Fruit fly (Drosophila melanogaster) whole organism, embryonic: ENCODE measurements around the gene CG10970.
A peak's percentile ranks its signal among the peaks of the same experiment; 100 is the strongest.

Experiments used
- Bdp1 ChIP-seq: fragments of 200-800 bp; sonication (Bioruptor generic); optimal IDR thresholded peaks from 3 replicates; lab custom pipeline; 2016; ENCODE audit warnings: missing biosample characterization, missing genetic modification characterization
- CG10209 ChIP-seq: fragments of 200-800 bp; sonication (Bioruptor generic); optimal IDR thresholded peaks from 3 replicates; lab custom pipeline; 2017; ENCODE audit warnings: missing biosample characterization, mild to moderate bottlenecking, missing genetic modification characterization, missing genetic modification reagents
- CG10274 ChIP-seq: fragments of 200-800 bp; sonication (Bioruptor generic); optimal IDR thresholded peaks from 3 replicates; lab custom pipeline; 2017; ENCODE audit warnings: missing biosample characterization, mild to moderate bottlenecking, missing genetic modification characterization
- CG11247 ChIP-seq: fragments of 200-800 bp; sonication (Bioruptor generic); IDR thresholded peaks from 2 replicates; pipeline ENCODE4 v1.3.6; 2022; ENCODE audit warnings: missing biosample characterization, missing genetic modification characterization
- CG15696 ChIP-seq: fragments of 200-800 bp; sonication (Bioruptor generic); optimal IDR thresholded peaks from 2 replicates; lab custom pipeline; 2019; ENCODE audit warnings: missing biosample characterization, mild to moderate bottlenecking, missing genetic modification characterization, moderate library complexity
- CG16779 ChIP-seq: fragments of 200-800 bp; sonication (Bioruptor generic); IDR thresholded peaks from 2 replicates; pipeline ENCODE4 v1.3.6; 2022; ENCODE audit warnings: missing biosample characterization, missing genetic modification characterization
- CG17186 ChIP-seq: fragments of 200-800 bp; sonication (Bioruptor generic); optimal IDR thresholded peaks from 3 replicates; lab custom pipeline; 2017; ENCODE audit warnings: missing biosample characterization, missing genetic modification reagents, missing genetic modification characterization
- CG18764 ChIP-seq: fragments of 200-800 bp; sonication (Bioruptor generic); optimal IDR thresholded peaks from 3 replicates; lab custom pipeline; 2016; ENCODE audit warnings: missing biosample characterization, missing genetic modification characterization
- CG31441 ChIP-seq: fragments of 200-800 bp; sonication (Bioruptor generic); IDR thresholded peaks from 2 replicates; pipeline ENCODE4 v1.3.6; 2022; ENCODE audit warnings: missing biosample characterization, missing genetic modification characterization
- CG4424 ChIP-seq: fragments of 200-800 bp; sonication (Bioruptor generic); optimal IDR thresholded peaks from 3 replicates; lab custom pipeline; 2016; ENCODE audit warnings: missing biosample characterization, missing genetic modification characterization
- CG5245 ChIP-seq: fragments of 200-800 bp; sonication (Bioruptor generic); optimal IDR thresholded peaks from 3 replicates; lab custom pipeline; 2016; ENCODE audit warnings: missing biosample characterization, missing genetic modification characterization
- CG6791 ChIP-seq: fragments of 200-800 bp; sonication (Bioruptor generic); IDR thresholded peaks from 3 replicates; pipeline ENCODE4 v1.3.6; 2022; ENCODE audit warnings: missing biosample characterization, missing genetic modification characterization; ENCODE audit not compliant: partially characterized antibody
- CG7556 ChIP-seq: fragments of 200-800 bp; sonication (Bioruptor generic); optimal IDR thresholded peaks from 2 replicates; lab custom pipeline; 2017; ENCODE audit warnings: missing biosample characterization, mild to moderate bottlenecking, missing genetic modification characterization
- CG7963 ChIP-seq: fragments of 200-800 bp; sonication (Bioruptor generic); IDR thresholded peaks from 3 replicates; pipeline ENCODE4 v1.3.6; 2022; ENCODE audit warnings: missing biosample characterization, missing genetic modification characterization; ENCODE audit not compliant: partially characterized antibody
- CG8089 ChIP-seq: fragments of 200-800 bp; sonication (Bioruptor generic); optimal IDR thresholded peaks from 3 replicates; lab custom pipeline; 2016; ENCODE audit warnings: missing biosample characterization, missing genetic modification characterization
- CG9797 ChIP-seq: fragments of 200-800 bp; sonication (Bioruptor generic); optimal IDR thresholded peaks from 3 replicates; lab custom pipeline; 2018; ENCODE audit warnings: missing biosample characterization, mild to moderate bottlenecking, missing genetic modification characterization
- CTCF ChIP-seq: fragments of 200-800 bp; sonication (Bioruptor generic); optimal IDR thresholded peaks from 2 replicates; lab custom pipeline; 2017; ENCODE audit warnings: missing biosample characterization, mild to moderate bottlenecking, missing genetic modification characterization, moderate library complexity
- CoRest ChIP-seq: fragments of 200-800 bp; sonication (Bioruptor generic); optimal IDR thresholded peaks from 3 replicates; lab custom pipeline; 2018; ENCODE audit warnings: missing biosample characterization, mild to moderate bottlenecking, missing genetic modification characterization, moderate library complexity
- D ChIP-seq, 2 experiments: fragments of 200-800 bp in 1 of 2; fragments of >200 bp in 1 of 2; sonication (Bioruptor generic) in 1 of 2; optimal IDR thresholded peaks; 2 replicates in 1 of 2; 3 replicates in 1 of 2; lab custom pipeline; 2017; ENCODE audit warnings: mild to moderate bottlenecking in 1 of 2, missing biosample characterization in 1 of 2, missing genetic modification characterization in 1 of 2, missing genetic modification reagents in 1 of 2
- Dbx ChIP-seq: fragments of 200-800 bp; sonication (Bioruptor generic); IDR thresholded peaks from 3 replicates; pipeline ENCODE4 v1.3.6; 2022; ENCODE audit warnings: missing biosample characterization, missing genetic modification characterization
- HLH54F ChIP-seq: fragments of 200-800 bp; sonication (Bioruptor generic); optimal IDR thresholded peaks from 3 replicates; lab custom pipeline; 2016; ENCODE audit warnings: missing biosample characterization, missing genetic modification characterization
- Hmx ChIP-seq: fragments of 200-800 bp; sonication (Bioruptor generic); optimal IDR thresholded peaks from 2 replicates; lab custom pipeline; 2016; ENCODE audit warnings: missing biosample characterization, missing genetic modification characterization
- Lim3 ChIP-seq: fragments of 200-800 bp; sonication (Bioruptor generic); IDR thresholded peaks from 2 replicates; pipeline ENCODE4 v1.3.6; 2022; ENCODE audit warnings: missing biosample characterization, missing genetic modification characterization
- Lpt ChIP-seq: fragments of >200 bp; optimal IDR thresholded peaks from 2 replicates; lab custom pipeline; 2018; ENCODE audit warnings: missing biosample characterization, missing genetic modification characterization
- NFAT ChIP-seq: fragments of 200-800 bp; sonication (Bioruptor generic); IDR thresholded peaks from 2 replicates; pipeline ENCODE4 v1.3.6; 2022; ENCODE audit warnings: missing biosample characterization, missing genetic modification characterization
- Optix ChIP-seq: fragments of 200-800 bp; sonication (Bioruptor generic); IDR thresholded peaks from 3 replicates; pipeline ENCODE4 v1.3.6; 2022; ENCODE audit warnings: missing biosample characterization, missing genetic modification characterization
- YL-1 ChIP-seq: fragments of 200-800 bp; sonication (Bioruptor generic); optimal IDR thresholded peaks from 3 replicates; lab custom pipeline; 2017; ENCODE audit warnings: missing biosample characterization, mild to moderate bottlenecking, missing genetic modification characterization
- ab ChIP-seq: fragments of 200-800 bp; sonication (Bioruptor generic); optimal IDR thresholded peaks from 2 replicates; lab custom pipeline; 2016; ENCODE audit warnings: missing biosample characterization, missing genetic modification characterization
- corto ChIP-seq: fragments of 200-800 bp; sonication (Bioruptor generic); optimal IDR thresholded peaks from 2 replicates; lab custom pipeline; 2016; ENCODE audit warnings: missing biosample characterization, mild to moderate bottlenecking, missing genetic modification characterization, moderate library complexity
- cwo ChIP-seq: fragments of 200-800 bp; sonication (Bioruptor generic); optimal IDR thresholded peaks from 3 replicates; lab custom pipeline; 2017; ENCODE audit warnings: missing biosample characterization, missing genetic modification characterization, mild to moderate bottlenecking, moderate library complexity, missing genetic modification reagents
- dysf ChIP-seq: fragments of 200-800 bp; sonication (Bioruptor generic); IDR thresholded peaks from 3 replicates; pipeline ENCODE4 v1.3.6; 2022; ENCODE audit warnings: missing biosample characterization, missing genetic modification characterization
- emc ChIP-seq: fragments of 200-800 bp; sonication (Bioruptor generic); optimal IDR thresholded peaks from 2 replicates; lab custom pipeline; 2016; ENCODE audit warnings: missing biosample characterization, missing genetic modification characterization
- eyg ChIP-seq: fragments of 200-800 bp; sonication (Bioruptor generic); optimal IDR thresholded peaks from 3 replicates; lab custom pipeline; 2016; ENCODE audit warnings: missing biosample characterization, missing genetic modification characterization
- fu2 ChIP-seq: fragments of 200-800 bp; sonication (Bioruptor generic); optimal IDR thresholded peaks from 2 replicates; lab custom pipeline; 2016; ENCODE audit warnings: missing biosample characterization, missing genetic modification characterization
- inv ChIP-seq: fragments of 200-800 bp; sonication (Bioruptor generic); IDR thresholded peaks from 2 replicates; pipeline ENCODE4 v1.3.6; 2022; ENCODE audit warnings: missing biosample characterization, missing genetic modification characterization; ENCODE audit not compliant: partially characterized antibody
- kay ChIP-seq: fragments of 200-800 bp; sonication (Bioruptor generic); optimal IDR thresholded peaks from 2 replicates; lab custom pipeline; 2016; ENCODE audit warnings: missing biosample characterization, missing genetic modification characterization
- org-1 ChIP-seq: fragments of 200-800 bp; sonication (Bioruptor generic); optimal IDR thresholded peaks from 2 replicates; lab custom pipeline; 2017; ENCODE audit warnings: missing biosample characterization, missing genetic modification characterization
- p53 ChIP-seq: fragments of 200-800 bp; sonication (Bioruptor generic); optimal IDR thresholded peaks from 2 replicates; lab custom pipeline; 2016; ENCODE audit warnings: missing biosample characterization, missing genetic modification characterization
- pb ChIP-seq: fragments of 200-800 bp; sonication (Bioruptor generic); optimal IDR thresholded peaks from 3 replicates; lab custom pipeline; 2016; ENCODE audit warnings: missing biosample characterization, missing genetic modification characterization
- pfk ChIP-seq: fragments of 200-800 bp; sonication (Bioruptor generic); optimal IDR thresholded peaks from 2 replicates; lab custom pipeline; 2018; ENCODE audit warnings: missing biosample characterization, mild to moderate bottlenecking, missing genetic modification characterization, moderate library complexity
- pho ChIP-seq: fragments of 200-800 bp; sonication (Bioruptor generic); optimal IDR thresholded peaks from 2 replicates; lab custom pipeline; 2016; ENCODE audit warnings: missing biosample characterization, missing genetic modification characterization
- row ChIP-seq: fragments of 200-800 bp; sonication (Bioruptor generic); IDR thresholded peaks from 3 replicates; pipeline ENCODE4 v1.3.6; 2022; ENCODE audit warnings: missing biosample characterization, missing genetic modification characterization
- schlank ChIP-seq: fragments of 200-800 bp; sonication (Bioruptor generic); optimal IDR thresholded peaks from 2 replicates; lab custom pipeline; 2018; ENCODE audit warnings: missing biosample characterization, mild to moderate bottlenecking, missing genetic modification characterization
- shn ChIP-seq: fragments of 200-800 bp; sonication (Bioruptor generic); optimal IDR thresholded peaks from 3 replicates; lab custom pipeline; 2016; ENCODE audit warnings: missing biosample characterization, missing genetic modification characterization
- slp2 ChIP-seq: fragments of 200-800 bp; sonication (Bioruptor generic); optimal IDR thresholded peaks from 2 replicates; lab custom pipeline; 2016; ENCODE audit warnings: missing biosample characterization, missing genetic modification characterization
- stwl ChIP-seq: fragments of 200-800 bp; sonication (Bioruptor generic); optimal IDR thresholded peaks from 3 replicates; lab custom pipeline; 2018; ENCODE audit warnings: missing biosample characterization, mild to moderate bottlenecking, missing genetic modification characterization, moderate library complexity
- toy ChIP-seq: fragments of 200-800 bp; sonication (Bioruptor generic); IDR thresholded peaks from 2 replicates; pipeline ENCODE4 v1.3.6; 2022; ENCODE audit warnings: missing biosample characterization, missing genetic modification characterization
- tup ChIP-seq: fragments of 200-800 bp; sonication (Bioruptor generic); optimal IDR thresholded peaks from 2 replicates; lab custom pipeline; 2016; ENCODE audit warnings: missing biosample characterization, mild to moderate bottlenecking, missing genetic modification characterization, moderate library complexity
- vfl ChIP-seq: fragments of 200-800 bp; sonication (Bioruptor generic); optimal IDR thresholded peaks from 2 replicates; lab custom pipeline; 2016; ENCODE audit warnings: missing biosample characterization, missing genetic modification characterization
- vnd ChIP-seq: fragments of 200-800 bp; sonication (Bioruptor generic); IDR thresholded peaks from 3 replicates; pipeline ENCODE4 v1.3.6; 2022; ENCODE audit warnings: missing biosample characterization, missing genetic modification characterization; ENCODE audit not compliant: partially characterized antibody

The CG10970 gene

DNA sequence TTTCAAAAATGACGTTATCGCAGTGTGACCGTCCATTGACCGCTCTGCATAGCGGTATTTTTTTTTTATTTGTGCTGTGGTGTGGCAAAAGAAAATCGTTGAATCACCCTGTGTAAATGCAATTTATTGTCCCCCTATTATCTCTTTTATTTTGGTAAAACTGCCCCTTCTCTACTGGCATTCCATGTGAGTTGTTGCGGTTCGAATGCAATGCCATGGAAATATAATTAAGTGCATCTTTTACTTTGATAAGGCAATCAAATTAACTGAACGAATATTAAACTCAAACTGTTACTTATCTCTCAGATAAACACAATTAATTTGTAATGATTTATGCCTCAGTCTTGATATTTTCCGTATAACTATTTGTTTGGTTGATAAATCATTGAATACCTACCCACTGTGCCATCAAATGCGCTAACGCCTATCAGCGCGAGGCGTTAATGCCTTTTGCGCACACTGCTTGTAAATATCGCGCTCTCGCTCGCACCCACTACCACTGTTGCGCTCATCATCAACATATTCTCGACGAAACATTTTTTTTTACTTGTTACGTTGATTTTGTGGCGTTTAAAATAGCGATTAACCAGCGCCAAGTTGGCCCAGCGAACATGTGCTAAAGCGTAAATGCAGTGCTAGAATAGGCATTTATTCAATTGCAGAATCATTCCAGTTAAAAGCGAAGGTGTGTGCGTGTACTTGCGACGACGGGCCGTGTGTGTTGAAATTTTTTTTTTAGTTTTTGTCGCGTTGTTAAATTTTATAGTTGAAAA, 38.0 kb upstream of the CG10970 start (continued):
- TF ChIP-seq CG9797, result peak; percentile 69
- TF ChIP-seq CG5245 (GFP tag; lab: Kevin White, UChicago), result no peak
- TF ChIP-seq fu2 (GFP tag; lab: Kevin White, UChicago), result no peak
- peak; percentile 60; the same call in 2 of the 3 replicates for TF ChIP-seq dysf (GFP tag; lab: Robert Waterston, UW)
- TF ChIP-seq CG11247 (GFP tag; lab: Robert Waterston, UW), result no peak
- no peak for TF ChIP-seq pfk
- peak; percentile 66 for TF ChIP-seq CG4424 (GFP tag; lab: Kevin White, UChicago)
- TF ChIP-seq pb, result peak; percentile 50
- no peak for TF ChIP-seq cwo (GFP tag; lab: Kevin White, UChicago)
- TF ChIP-seq CG10274 (GFP tag; lab: Kevin White, UChicago), result no peak
- no peak for TF ChIP-seq CG18764 (GFP tag; lab: Kevin White, UChicago)
- TF ChIP-seq eyg (GFP tag; lab: Kevin White, UChicago), result peak; percentile 6
- TF ChIP-seq CG31441 (GFP tag; lab: Robert Waterston, UW), result peak; percentile 38; the same call in 1 of the 2 replicates
- peak; percentile 43 for TF ChIP-seq pho
- TF ChIP-seq Optix (GFP tag; lab: Robert Waterston, UW), result peak; percentile 41; the same call in 1 of the 3 replicates
- TF ChIP-seq p53 (GFP tag; lab: Kevin White, UChicago), result peak; percentile 40
- no peak for TF ChIP-seq Lpt (GFP tag; lab: Kevin White, UChicago)
- peak; percentile 72 for TF ChIP-seq CoRest (tag; lab: Kevin White, UChicago)
- no peak for TF ChIP-seq kay (GFP tag; lab: Kevin White, UChicago)
- TF ChIP-seq emc (GFP tag; lab: Kevin White, UChicago), result peak; percentile 4
- TF ChIP-seq vfl, result no peak
- TF ChIP-seq CTCF (GFP tag; lab: Kevin White, UChicago), result no peak
- peak; percentile 58 for TF ChIP-seq CG10209 (GFP tag; lab: Kevin White, UChicago)
- no peak for TF ChIP-seq CG7963
- no peak for TF ChIP-seq toy (GFP tag; lab: Robert Waterston, UW)
- peak; percentile 45 for TF ChIP-seq CG7556
- peak; percentile 17 for TF ChIP-seq org-1 (GFP tag; lab: Kevin White, UChicago)
- TF ChIP-seq HLH54F, result peak; percentile 55
- TF ChIP-seq slp2, result no peak
- no peak for TF ChIP-seq corto (GFP tag; lab: Kevin White, UChicago)
- no peak for TF ChIP-seq D (optimal IDR thresholded peaks at IDR 0.05; lab: Kevin White, UChicago)
- peak; percentile 27 for TF ChIP-seq D (GFP tag; optimal IDR thresholded peaks at IDR 0.05; lab: Kevin White, UChicago)
- TF ChIP-seq Hmx (GFP tag; lab: Kevin White, UChicago), result no peak
- peak; percentile 51 for TF ChIP-seq CG8089 (GFP tag; lab: Kevin White, UChicago)
- TF ChIP-seq tup (GFP tag; lab: Kevin White, UChicago), result no peak
- TF ChIP-seq schlank (tag; lab: Kevin White, UChicago), result no peak
- TF ChIP-seq shn, result peak; percentile 72
- no peak for TF ChIP-seq ab (GFP tag; lab: Kevin White, UChicago)
- peak; percentile 18 for TF ChIP-seq stwl (tag; lab: Kevin White, UChicago)
- no peak for TF ChIP-seq CG16779 (GFP tag; lab: Robert Waterston, UW)
- no peak for TF ChIP-seq Lim3 (GFP tag; lab: Robert Waterston, UW)
- TF ChIP-seq CG17186 (GFP tag; lab: Kevin White, UChicago), result peak; percentile 10
- TF ChIP-seq vnd, result no peak
- no peak for TF ChIP-seq CG6791
- no peak for TF ChIP-seq Dbx (GFP tag; lab: Robert Waterston, UW)
- TF ChIP-seq inv, result peak; percentile 38; the same call in 1 of the 2 replicates
- peak; percentile 32 for TF ChIP-seq YL-1 (GFP tag; lab: Kevin White, UChicago)
- TF ChIP-seq NFAT, result no peak
- peak; percentile 35 for TF ChIP-seq CG15696 (tag; lab: Kevin White, UChicago)
- TF ChIP-seq Bdp1 (GFP tag; lab: Kevin White, UChicago), result no peak
- TF ChIP-seq row, result peak; percentile 80
